Fruit fly (Drosophila melanogaster) Kc167 (cell line): ENCODE data around the gene CG13392.

ENCODE experiments used
- Sin3A ChIP-seq: fragments of >200 bp; optimal IDR thresholded peaks from 2 replicates; lab custom pipeline; 2018; ENCODE audit warnings: missing external identifiers
- h ChIP-seq: fragments of >200 bp; optimal IDR thresholded peaks from 3 replicates; lab custom pipeline; 2018; ENCODE audit warnings: missing external identifiers
- insv ChIP-seq: fragments of >200 bp; optimal IDR thresholded peaks from 3 replicates; lab custom pipeline; 2018; ENCODE audit warnings: missing external identifiers
- psq ChIP-seq: fragments of >200 bp; optimal IDR thresholded peaks from 2 replicates; lab custom pipeline; 2017; ENCODE audit warnings: missing external identifiers
- ttk ChIP-seq: sonication (Bioruptor generic); optimal IDR thresholded peaks from 2 replicates; lab custom pipeline; 2017; ENCODE audit warnings: missing external identifiers

DNA sequence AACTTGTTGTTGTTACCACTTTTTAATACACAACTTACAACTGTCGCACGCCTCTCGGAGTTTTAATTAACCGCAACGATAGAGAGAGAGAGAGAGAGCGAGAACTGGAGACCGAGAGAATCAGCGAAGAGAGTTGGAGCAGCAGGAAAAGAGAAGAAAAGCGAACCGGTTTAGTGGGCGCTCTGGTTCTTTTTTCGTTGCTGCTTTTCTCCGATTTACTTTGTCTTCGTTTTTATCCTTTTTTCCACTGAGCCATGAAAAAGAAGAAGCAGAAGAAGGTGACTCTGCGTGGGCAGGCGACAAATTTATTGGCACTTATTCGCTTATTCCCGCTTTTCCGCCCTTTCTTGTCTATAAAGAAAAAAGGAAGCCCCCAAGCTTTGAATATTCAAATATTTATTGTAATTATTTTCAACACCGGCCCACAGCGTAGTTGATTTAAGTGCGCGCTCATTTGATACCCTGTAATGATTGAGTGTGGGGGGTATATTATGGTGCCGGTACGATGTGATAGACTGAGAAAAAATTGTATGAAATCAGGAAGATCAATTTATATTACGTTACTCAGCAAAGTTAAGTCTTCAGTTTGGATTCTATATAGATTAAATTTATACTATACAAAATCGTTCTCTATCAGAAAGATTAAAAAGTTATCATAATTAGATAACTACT is 37.8 kb upstream of the CG13392 start:
- no peak for TF ChIP-seq Sin3A
- TF ChIP-seq ttk (lab: Kevin White, UChicago) = no peak
- no peak for TF ChIP-seq h (lab: Kevin White, UChicago)
- no peak for TF ChIP-seq psq
- TF ChIP-seq insv (lab: Kevin White, UChicago) = no peak
